Worm (Caenorhabditis elegans) whole organism, mixed stage, embryonic: Measurements from ENCODE around the gene R07B1.9.

ENCODE experiments used
- M03D4.4 ChIP-seq: sonication (generic microtip); optimal IDR thresholded peaks from 2 replicates; lab custom pipeline; 2017; ENCODE audit warnings: mild to moderate bottlenecking, missing genetic modification characterization, missing compliant biosample characterization
- bed-3 ChIP-seq: fragments of 200-800 bp; sonication (Bioruptor generic); optimal IDR thresholded peaks from 3 replicates; lab custom pipeline; 2018; ENCODE audit warnings: mild to moderate bottlenecking, missing genetic modification characterization, moderate library complexity, missing compliant biosample characterization
- blmp-1 ChIP-seq: fragments of 150-350 bp; optimal IDR thresholded peaks from 2 replicates; lab custom pipeline; 2014; ENCODE audit warnings: missing biosample characterization, missing genetic modification characterization
- ceh-39 ChIP-seq: fragments of 150-350 bp; optimal IDR thresholded peaks from 2 replicates; lab custom pipeline; 2014; ENCODE audit warnings: missing biosample characterization, missing genetic modification characterization
- ceh-43 ChIP-seq: fragments of 200-800 bp; sonication (Bioruptor generic); optimal IDR thresholded peaks from 2 replicates; lab custom pipeline; 2018; ENCODE audit warnings: mild to moderate bottlenecking, missing genetic modification characterization, moderate library complexity, missing compliant biosample characterization
- ceh-83 ChIP-seq: fragments of 200-800 bp; sonication (Bioruptor generic); optimal IDR thresholded peaks from 2 replicates; lab custom pipeline; 2018; ENCODE audit warnings: mild to moderate bottlenecking, missing genetic modification characterization, missing compliant biosample characterization
- ces-1 ChIP-seq: fragments of 150-350 bp; optimal IDR thresholded peaks from 2 replicates; lab custom pipeline; 2014; ENCODE audit warnings: missing biosample characterization, missing genetic modification reagents, missing genetic modification characterization
- drap-1 ChIP-seq: fragments of 200-800 bp; sonication (Bioruptor generic); optimal IDR thresholded peaks from 3 replicates; lab custom pipeline; 2018; ENCODE audit warnings: mild to moderate bottlenecking, missing genetic modification characterization, missing compliant biosample characterization
- elt-1 ChIP-seq: sonication (generic microtip); optimal IDR thresholded peaks from 2 replicates; lab custom pipeline; 2017; ENCODE audit warnings: missing genetic modification characterization, mild to moderate bottlenecking, missing compliant biosample characterization, antibody characterized with exemption, moderate library complexity, borderline replicate concordance; ENCODE audit not compliant: insufficient read depth
- elt-3 ChIP-seq: fragments of 150-350 bp; optimal IDR thresholded peaks from 2 replicates; lab custom pipeline; 2014; ENCODE audit warnings: missing biosample characterization, missing genetic modification characterization
- flh-1 ChIP-seq: fragments of 200-800 bp; sonication (Bioruptor generic); optimal IDR thresholded peaks from 2 replicates; lab custom pipeline; 2018; ENCODE audit warnings: mild to moderate bottlenecking, missing genetic modification characterization, moderate library complexity, missing compliant biosample characterization
- ham-2 ChIP-seq: fragments of 200-800 bp; sonication (Bioruptor generic); optimal IDR thresholded peaks from 2 replicates; lab custom pipeline; 2018; ENCODE audit warnings: mild to moderate bottlenecking, missing genetic modification characterization, missing compliant biosample characterization
- hlh-1 ChIP-seq: fragments of 150-350 bp; optimal IDR thresholded peaks from 2 replicates; lab custom pipeline; 2014; ENCODE audit warnings: missing biosample characterization, missing genetic modification reagents, missing genetic modification characterization
- lin-13 ChIP-seq: fragments of 150-350 bp; optimal IDR thresholded peaks from 2 replicates; lab custom pipeline; 2014; ENCODE audit warnings: missing biosample characterization, missing genetic modification characterization
- lin-32 ChIP-seq: fragments of 200-800 bp; sonication (Bioruptor generic); optimal IDR thresholded peaks from 2 replicates; lab custom pipeline; 2018; ENCODE audit warnings: mild to moderate bottlenecking, missing genetic modification characterization, missing compliant biosample characterization
- mep-1 ChIP-seq: fragments of 150-350 bp; optimal IDR thresholded peaks from 2 replicates; lab custom pipeline; 2017; ENCODE audit warnings: missing biosample characterization, missing genetic modification reagents, missing genetic modification characterization, inconsistent platforms
- mls-2 ChIP-seq: sonication (generic microtip); optimal IDR thresholded peaks from 2 replicates; lab custom pipeline; 2016; ENCODE audit warnings: mild to moderate bottlenecking, missing genetic modification characterization, moderate library complexity, missing compliant biosample characterization
- nhr-237 ChIP-seq: fragments of 150-350 bp; optimal IDR thresholded peaks from 2 replicates; lab custom pipeline; 2014; ENCODE audit warnings: missing biosample characterization, missing genetic modification characterization
- nhr-28 ChIP-seq: fragments of 150-350 bp; optimal IDR thresholded peaks from 2 replicates; lab custom pipeline; 2014; ENCODE audit warnings: missing biosample characterization, missing genetic modification characterization
- nhr-76 ChIP-seq: sonication (generic microtip); optimal IDR thresholded peaks from 2 replicates; lab custom pipeline; 2017; ENCODE audit warnings: missing biosample characterization, missing genetic modification characterization
- sem-2 ChIP-seq: fragments of 200-800 bp; sonication (Bioruptor generic); optimal IDR thresholded peaks from 2 replicates; lab custom pipeline; 2018; ENCODE audit warnings: mild to moderate bottlenecking, missing genetic modification characterization, missing compliant biosample characterization
- snpc-4 ChIP-seq: fragments of 150-350 bp; optimal IDR thresholded peaks from 2 replicates; lab custom pipeline; 2014; ENCODE audit warnings: missing biosample characterization, missing genetic modification characterization
- sptf-1 ChIP-seq: sonication (generic microtip); optimal IDR thresholded peaks from 2 replicates; lab custom pipeline; 2017; ENCODE audit warnings: mild to moderate bottlenecking, missing genetic modification characterization, moderate library complexity, missing compliant biosample characterization
- tbx-8 ChIP-seq: fragments of 200-800 bp; sonication (Bioruptor generic); optimal IDR thresholded peaks from 2 replicates; lab custom pipeline; 2018; ENCODE audit warnings: mild to moderate bottlenecking, missing genetic modification characterization, moderate library complexity, missing compliant biosample characterization
- unc-120 ChIP-seq: sonication (generic microtip); optimal IDR thresholded peaks from 2 replicates; lab custom pipeline; 2017; ENCODE audit warnings: missing genetic modification characterization, missing compliant biosample characterization; ENCODE audit not compliant: poor library complexity, severe bottlenecking
- unc-62 ChIP-seq: fragments of 150-350 bp; optimal IDR thresholded peaks from 2 replicates; lab custom pipeline; 2014; ENCODE audit warnings: missing biosample characterization, missing genetic modification reagents, missing genetic modification characterization
- zip-8 ChIP-seq: fragments of 150-350 bp; optimal IDR thresholded peaks from 2 replicates; lab custom pipeline; 2014; ENCODE audit warnings: missing biosample characterization, missing genetic modification characterization
- ztf-11 ChIP-seq: fragments of 150-350 bp; optimal IDR thresholded peaks from 2 replicates; lab custom pipeline; 2014; ENCODE audit warnings: missing biosample characterization, missing genetic modification characterization

The R07B1.9 gene

DNA sequence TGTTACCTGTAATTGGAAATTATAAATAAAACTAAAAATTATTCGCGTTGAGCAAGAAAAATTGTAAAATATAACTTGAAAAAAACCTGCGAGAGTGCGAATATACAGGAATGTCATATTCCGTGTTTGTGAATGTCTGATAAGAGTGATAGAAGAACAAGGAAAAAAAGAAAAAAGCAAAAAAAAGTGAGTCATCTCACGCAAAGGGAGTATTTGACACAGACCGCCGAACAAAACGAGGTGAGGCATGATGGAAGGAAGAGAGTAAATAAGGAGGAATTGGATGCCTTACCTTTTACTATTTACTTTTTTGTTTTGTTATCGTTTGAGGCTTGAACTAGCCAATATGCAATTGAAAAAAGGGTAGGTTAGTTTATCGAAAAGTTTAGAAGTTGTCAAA lies 15.1 kb downstream of the R07B1.9 start, which contains the start of gene F21G4.1:
TSS of gene F21G4.1 (minus strand) at position 6 of the 400 bp plus-strand sequence.
- TF ChIP-seq zip-8 (tag; lab: Kevin White, UChicago) (no peak), flh-1 (GFP tag; lab: Kevin White, UChicago) (no peak), bed-3 (GFP tag; lab: Kevin White, UChicago) (no peak), ceh-39 (no peak), mep-1 (no peak), ham-2 (GFP tag; lab: Kevin White, UChicago) (no peak), tbx-8 (GFP tag; lab: Kevin White, UChicago) (no peak), elt-1 (tag; lab: Kevin White, UChicago) (no peak)

DNA sequence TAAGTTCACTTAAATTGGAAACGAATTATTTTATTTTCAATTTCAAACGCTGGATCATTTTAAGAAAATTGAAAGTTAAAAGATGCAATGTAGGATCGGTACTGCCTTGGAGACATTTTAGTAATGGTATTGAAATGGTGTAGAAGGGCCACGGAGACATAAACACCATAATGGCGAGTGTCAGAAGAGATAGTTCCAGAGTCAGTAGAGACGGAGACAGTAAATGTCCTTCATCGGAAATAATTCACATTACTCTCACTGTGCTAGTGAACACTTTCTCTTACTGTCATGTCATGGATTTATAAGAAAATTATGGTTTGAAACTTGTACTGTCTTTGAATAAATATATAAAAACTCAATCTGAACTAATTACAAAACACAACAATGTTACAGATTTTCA lies 15.9 kb downstream of the R07B1.9 start:
- no peak for TF ChIP-seq ceh-43 (GFP tag; lab: Kevin White, UChicago)
- peak; percentile 76 for TF ChIP-seq blmp-1 (tag; lab: Kevin White, UChicago)

DNA sequence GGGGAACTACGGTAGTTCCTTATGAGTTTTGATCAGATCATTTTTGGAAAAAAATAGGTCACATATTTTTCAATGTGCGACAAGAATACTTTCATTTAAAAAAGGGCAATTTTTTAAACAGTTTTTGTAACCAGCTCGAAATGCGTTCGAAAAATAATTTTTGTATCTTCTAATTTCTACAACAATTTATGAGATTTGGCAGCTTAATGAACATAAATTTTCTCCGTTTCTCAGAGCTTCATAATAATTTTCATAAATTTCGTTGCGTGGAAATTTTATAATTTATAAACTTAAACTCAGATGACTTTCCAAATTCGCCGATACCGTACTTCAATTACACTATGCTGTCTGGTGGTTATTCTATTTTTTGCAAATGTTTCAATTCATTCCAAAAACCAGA lies 17.6 kb downstream of the R07B1.9 start, which contains the start of gene F21G4.3:
TSS of gene F21G4.3 (plus strand) at position 301 of the 400 bp plus-strand sequence.
- TF ChIP-seq hlh-1 (tag; lab: Kevin White, UChicago) (no peak), sem-2 (GFP tag; lab: Kevin White, UChicago) (no peak), nhr-76 (tag; lab: Kevin White, UChicago) (no peak), tbx-8 (GFP tag; lab: Kevin White, UChicago) (no peak)

ce11 chrX:9899426-9900131 lies 22.4 kb downstream of the R07B1.9 start, which contains the start of gene phf-34:
phf-34 (minus strand) TSS chrX:9899476.
- TF ChIP-seq unc-62 (GFP tag; lab: Kevin White, UChicago) (peak; percentile 37), mep-1 (peak; percentile 22), ham-2 (GFP tag; lab: Kevin White, UChicago) (peak; percentile 21), ces-1 (peak; percentile 66), drap-1 (GFP tag; lab: Kevin White, UChicago) (no peak), sptf-1 (tag; lab: Kevin White, UChicago) (peak; percentile 28), unc-120 (tag; lab: Kevin White, UChicago) (peak; percentile 38), nhr-28 (tag; lab: Kevin White, UChicago) (no peak), M03D4.4 (tag; lab: Kevin White, UChicago) (no peak), nhr-76 (tag; lab: Kevin White, UChicago) (no peak), blmp-1 (tag; lab: Kevin White, UChicago) (no peak), mls-2 (tag; lab: Kevin White, UChicago) (peak; percentile 22), snpc-4 (tag; lab: Kevin White, UChicago) (no peak), ceh-43 (GFP tag; lab: Kevin White, UChicago) (no peak), hlh-1 (tag; lab: Kevin White, UChicago) (peak; percentile 35)

DNA sequence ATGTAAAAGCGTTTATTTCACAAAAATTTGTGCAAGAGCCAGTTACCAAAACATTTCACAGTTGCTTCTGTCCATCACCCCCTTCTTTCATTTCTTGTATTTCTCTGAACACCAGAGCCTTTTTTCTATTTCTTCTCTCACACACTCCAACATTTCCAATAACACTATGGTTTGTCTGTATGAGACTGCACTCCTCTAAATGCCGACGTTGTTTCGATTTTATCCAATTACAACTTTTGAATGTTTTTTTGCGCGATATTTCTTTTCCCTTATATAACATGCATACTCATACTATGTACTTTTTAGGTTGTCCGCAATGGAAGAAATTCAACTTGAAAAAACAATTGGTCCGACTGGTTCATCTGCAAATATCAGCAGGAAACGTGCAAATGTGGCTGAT lies 28.6 kb downstream of the R07B1.9 start, which contains the start of gene F21G4.5:
TSS of gene F21G4.5 (plus strand) at position 301 of the 400 bp plus-strand sequence.
- TF ChIP-seq lin-13: no peak
- TF ChIP-seq lin-32: no peak
- TF ChIP-seq ceh-83: no peak
- TF ChIP-seq elt-3 (tag; lab: Kevin White, UChicago): no peak
- TF ChIP-seq ceh-39: no peak
- TF ChIP-seq unc-62 (GFP tag; lab: Kevin White, UChicago): no peak
- TF ChIP-seq ztf-11 (tag; lab: Kevin White, UChicago): no peak
- no peak for TF ChIP-seq nhr-237
- TF ChIP-seq nhr-76 (tag; lab: Kevin White, UChicago): no peak
- TF ChIP-seq tbx-8 (GFP tag; lab: Kevin White, UChicago): no peak
- no peak for TF ChIP-seq blmp-1 (tag; lab: Kevin White, UChicago)
- no peak for TF ChIP-seq sptf-1 (tag; lab: Kevin White, UChicago)
- no peak for TF ChIP-seq mls-2 (tag; lab: Kevin White, UChicago)
- TF ChIP-seq, all 35 proteins: peak for 0
